Worm (Caenorhabditis elegans) whole organism, L4 larva: Measurements from ENCODE around the gene rpt-1.

Experiments
- D1046.2 ChIP-seq: fragments of 200-800 bp; sonication (Bioruptor generic); IDR thresholded peaks from 2 replicates; pipeline ENCODE4 v1.3.6; 2022; ENCODE audit warnings: missing genetic modification characterization, missing compliant biosample characterization
- F10B5.3 ChIP-seq: sonication (generic microtip); optimal IDR thresholded peaks from 2 replicates; lab custom pipeline; 2016; ENCODE audit warnings: mild to moderate bottlenecking, missing genetic modification characterization, missing compliant biosample characterization
- F37D6.2 ChIP-seq: sonication (generic microtip); optimal IDR thresholded peaks from 2 replicates; lab custom pipeline; 2016; ENCODE audit warnings: mild to moderate bottlenecking, missing genetic modification characterization, missing compliant biosample characterization
- R02D3.7 ChIP-seq: fragments of 150-350 bp; sonication (generic microtip); optimal IDR thresholded peaks from 3 replicates; lab custom pipeline; 2014; ENCODE audit warnings: missing biosample characterization, missing genetic modification characterization
- T26A8.4 ChIP-seq: fragments of 200-800 bp; sonication (Bioruptor generic); IDR thresholded peaks from 2 replicates; pipeline ENCODE4 v1.3.6; 2022; ENCODE audit warnings: missing genetic modification characterization, missing compliant biosample characterization
- Y105C5A.15 ChIP-seq: fragments of 200-800 bp; sonication (Bioruptor generic); IDR thresholded peaks from 2 replicates; pipeline ENCODE4 v1.3.6; 2022; ENCODE audit warnings: missing genetic modification characterization, missing compliant biosample characterization
- Y48G9A.11 ChIP-seq: fragments of 200-800 bp; sonication (Bioruptor generic); IDR thresholded peaks from 2 replicates; pipeline ENCODE4 v1.3.6; 2022; ENCODE audit warnings: missing genetic modification reagents, missing genetic modification characterization, missing compliant biosample characterization
- Y75B8A.6 ChIP-seq: fragments of 200-800 bp; sonication (Bioruptor generic); IDR thresholded peaks from 2 replicates; pipeline ENCODE4 v1.3.6; 2022; ENCODE audit warnings: missing genetic modification reagents, missing genetic modification characterization, missing compliant biosample characterization
- ZK546.5 ChIP-seq, 2 experiments: sonication (generic microtip); optimal IDR thresholded peaks; 2 replicates each; lab custom pipeline; 2017; ENCODE audit warnings: missing biosample characterization in 2 of 2, missing genetic modification characterization in 2 of 2
- aha-1 ChIP-seq: fragments of 150-350 bp; peaks from one replicate; lab custom pipeline; 2014; ENCODE audit warnings: missing biosample characterization, missing genetic modification characterization
- ceh-28 ChIP-seq: fragments of 150-350 bp; optimal IDR thresholded peaks from 2 replicates; lab custom pipeline; 2014; ENCODE audit warnings: missing biosample characterization, missing genetic modification reagents, missing genetic modification characterization
- ceh-32 ChIP-seq: sonication (generic microtip); optimal IDR thresholded peaks from 2 replicates; lab custom pipeline; 2016; ENCODE audit warnings: mild to moderate bottlenecking, missing genetic modification characterization, missing compliant biosample characterization; ENCODE audit not compliant: poor library complexity
- ceh-82 ChIP-seq: sonication (generic microtip); optimal IDR thresholded peaks from 2 replicates; lab custom pipeline; 2017; ENCODE audit warnings: missing biosample characterization, missing genetic modification characterization
- ces-1 ChIP-seq: fragments of 150-350 bp; sonication (generic microtip); optimal IDR thresholded peaks from 4 replicates; lab custom pipeline; 2014; ENCODE audit warnings: missing biosample characterization, missing genetic modification reagents, missing genetic modification characterization
- ctbp-1 ChIP-seq: fragments of 200-800 bp; sonication (Bioruptor generic); IDR thresholded peaks from 2 replicates; pipeline ENCODE4 v1.3.6; 2022; ENCODE audit warnings: missing genetic modification reagents, missing genetic modification characterization, missing compliant biosample characterization
- daf-16 ChIP-seq, 3 experiments: sonication (generic microtip); optimal IDR thresholded peaks; 2 replicates each; lab custom pipeline; 2016 to 2017; ENCODE audit warnings: missing genetic modification characterization in 3 of 3, missing genetic modification reagents in 3 of 3, mild to moderate bottlenecking in 2 of 3, missing compliant biosample characterization in 2 of 3, missing biosample characterization in 1 of 3, moderate library complexity in 1 of 3
- daf-8 ChIP-seq: fragments of 200-800 bp; sonication (Bioruptor generic); IDR thresholded peaks from 2 replicates; pipeline ENCODE4 v1.3.6; 2022; ENCODE audit warnings: missing genetic modification characterization, missing compliant biosample characterization
- duxl-1 ChIP-seq: sonication (generic microtip); optimal IDR thresholded peaks from 2 replicates; lab custom pipeline; 2016; ENCODE audit warnings: mild to moderate bottlenecking, missing genetic modification characterization, moderate library complexity, missing compliant biosample characterization; ENCODE audit not compliant: poor library complexity
- dve-1 ChIP-seq: sonication (generic microtip); optimal IDR thresholded peaks from 2 replicates; lab custom pipeline; 2017; ENCODE audit warnings: antibody characterized with exemption, mild to moderate bottlenecking, missing genetic modification characterization, missing compliant biosample characterization; ENCODE audit not compliant: insufficient read depth
- egl-27 ChIP-seq: sonication (generic microtip); optimal IDR thresholded peaks from 3 replicates; lab custom pipeline; 2017; ENCODE audit warnings: missing biosample characterization, missing genetic modification reagents, missing genetic modification characterization
- egl-43 ChIP-seq: fragments of 200-800 bp; sonication (Bioruptor generic); IDR thresholded peaks from 2 replicates; pipeline ENCODE4 v1.3.6; 2022; ENCODE audit warnings: missing genetic modification reagents, missing genetic modification characterization, missing compliant biosample characterization
- fkh-10 ChIP-seq: fragments of 150-350 bp; optimal IDR thresholded peaks from 2 replicates; lab custom pipeline; 2014; ENCODE audit warnings: missing biosample characterization, missing genetic modification reagents, missing genetic modification characterization
- hif-1 ChIP-seq, 2 experiments: sonication (generic microtip); optimal IDR thresholded peaks; 2 replicates each; lab custom pipeline; 2016 to 2017; ENCODE audit warnings: missing compliant biosample characterization in 2 of 2, missing genetic modification characterization in 2 of 2, missing genetic modification reagents in 2 of 2, missing genotype in 2 of 2, mild to moderate bottlenecking in 1 of 2
- hlh-11 ChIP-seq: fragments of 200-800 bp; sonication (Bioruptor generic); optimal IDR thresholded peaks from 2 replicates; lab custom pipeline; 2018; ENCODE audit warnings: mild to moderate bottlenecking, missing genetic modification characterization, missing compliant biosample characterization
- hlh-30 ChIP-seq: sonication (generic microtip); optimal IDR thresholded peaks from 2 replicates; lab custom pipeline; 2017; ENCODE audit warnings: antibody characterized with exemption, mild to moderate bottlenecking, missing genetic modification characterization, missing compliant biosample characterization; ENCODE audit not compliant: insufficient read depth
- hmg-1.1 ChIP-seq: fragments of 200-800 bp; sonication (Bioruptor generic); IDR thresholded peaks from 2 replicates; pipeline ENCODE4 v1.3.6; 2022; ENCODE audit warnings: missing genetic modification reagents, missing genetic modification characterization, missing compliant biosample characterization
- lin-15B ChIP-seq: fragments of 150-350 bp; sonication (generic microtip); optimal IDR thresholded peaks from 3 replicates; lab custom pipeline; 2014; ENCODE audit warnings: missing biosample characterization, missing genetic modification characterization
- lsy-2 ChIP-seq, 2 experiments: fragments of 150-350 bp in 1 of 2; sonication (generic microtip) in 1 of 2; optimal IDR thresholded peaks; 2 replicates each; lab custom pipeline; 2014 to 2017; ENCODE audit warnings: missing biosample characterization in 2 of 2, missing genetic modification characterization in 2 of 2
- madf-9 ChIP-seq: fragments of 200-800 bp; sonication (Bioruptor generic); conservative IDR thresholded peaks from 2 replicates; pipeline ENCODE4 v1.3.6; 2022; ENCODE audit warnings: missing genetic modification reagents, missing genetic modification characterization, missing compliant biosample characterization
- mdl-1 ChIP-seq, 2 experiments: fragments of 150-350 bp in 1 of 2; sonication (generic microtip) in 1 of 2; optimal IDR thresholded peaks; 2 replicates each; lab custom pipeline; 2014 to 2017; ENCODE audit warnings: missing biosample characterization in 2 of 2, missing genetic modification characterization in 2 of 2
- mep-1 ChIP-seq: fragments of 150-350 bp; sonication (generic microtip); optimal IDR thresholded peaks from 3 replicates; lab custom pipeline; 2014; ENCODE audit warnings: missing biosample characterization, missing genetic modification characterization
- mes-2 ChIP-seq: sonication (generic microtip); optimal IDR thresholded peaks from 2 replicates; lab custom pipeline; 2016; ENCODE audit warnings: missing genotype, mild to moderate bottlenecking, missing genetic modification characterization, missing compliant biosample characterization; ENCODE audit not compliant: poor library complexity, severe bottlenecking
- mxl-3 ChIP-seq: fragments of 200-800 bp; sonication (Bioruptor generic); optimal IDR thresholded peaks from 2 replicates; lab custom pipeline; 2018; ENCODE audit warnings: mild to moderate bottlenecking, missing genetic modification characterization, missing compliant biosample characterization
- nhr-11 ChIP-seq: fragments of 150-350 bp; optimal IDR thresholded peaks from 2 replicates; lab custom pipeline; 2014; ENCODE audit warnings: missing biosample characterization, missing genetic modification characterization
- nhr-237 ChIP-seq: sonication (generic microtip); optimal IDR thresholded peaks from 2 replicates; lab custom pipeline; 2017; ENCODE audit warnings: missing biosample characterization, missing genetic modification characterization
- nhr-41 ChIP-seq: fragments of 200-800 bp; sonication (Bioruptor generic); IDR thresholded peaks from 2 replicates; pipeline ENCODE4 v1.3.6; 2022; ENCODE audit warnings: missing genetic modification reagents, missing genetic modification characterization, missing compliant biosample characterization
- nhr-48 ChIP-seq: sonication (generic microtip); optimal IDR thresholded peaks from 2 replicates; lab custom pipeline; 2016; ENCODE audit warnings: mild to moderate bottlenecking, missing genetic modification characterization, missing compliant biosample characterization
- nhr-76 ChIP-seq: fragments of 150-350 bp; optimal IDR thresholded peaks from 2 replicates; lab custom pipeline; 2014; ENCODE audit warnings: missing biosample characterization, missing genetic modification characterization
- pha-4 ChIP-seq, 2 experiments: fragments of 150-350 bp in 1 of 2; fragments of 200-800 bp in 1 of 2; sonication (Bioruptor generic) in 1 of 2; IDR thresholded peaks in 1 of 2; optimal IDR thresholded peaks in 1 of 2; 2 replicates each; pipeline versions ENCODE4 v1.3.6 to Lab custom; 2014 to 2022; ENCODE audit warnings: missing genetic modification characterization in 2 of 2, missing genetic modification reagents in 2 of 2, missing biosample characterization in 1 of 2, missing compliant biosample characterization in 1 of 2
- sdz-12 ChIP-seq: fragments of 200-800 bp; sonication (Bioruptor generic); optimal IDR thresholded peaks from 2 replicates; lab custom pipeline; 2018; ENCODE audit warnings: mild to moderate bottlenecking, missing genetic modification characterization, missing compliant biosample characterization
- set-16 ChIP-seq: fragments of 200-800 bp; sonication (Bioruptor generic); IDR thresholded peaks from 2 replicates; pipeline ENCODE4 v1.3.6; 2022; ENCODE audit warnings: missing genetic modification reagents, missing genetic modification characterization, missing compliant biosample characterization
- snpc-1.2 ChIP-seq: fragments of 200-800 bp; sonication (Bioruptor generic); IDR thresholded peaks from 2 replicates; pipeline ENCODE4 v1.3.6; 2022; ENCODE audit warnings: missing genetic modification reagents, missing genetic modification characterization, missing compliant biosample characterization
- snpc-4 ChIP-seq: fragments of 150-350 bp; optimal IDR thresholded peaks from 2 replicates; lab custom pipeline; 2014; ENCODE audit warnings: missing biosample characterization, missing genetic modification characterization
- spr-1 ChIP-seq: sonication (generic microtip); optimal IDR thresholded peaks from 2 replicates; lab custom pipeline; 2016; ENCODE audit warnings: mild to moderate bottlenecking, missing genetic modification characterization, missing compliant biosample characterization
- unc-130 ChIP-seq: sonication (generic microtip); optimal IDR thresholded peaks from 2 replicates; lab custom pipeline; 2016; ENCODE audit warnings: missing genetic modification reagents, missing genetic modification characterization, missing compliant biosample characterization
- zag-1 ChIP-seq: fragments of 150-350 bp; optimal IDR thresholded peaks from 2 replicates; lab custom pipeline; 2014; ENCODE audit warnings: missing biosample characterization, missing genetic modification characterization
- zfp-2 ChIP-seq: sonication (generic microtip); optimal IDR thresholded peaks from 2 replicates; lab custom pipeline; 2016; ENCODE audit warnings: mild to moderate bottlenecking, missing genetic modification characterization, missing compliant biosample characterization

rpt-1 gene

DNA sequence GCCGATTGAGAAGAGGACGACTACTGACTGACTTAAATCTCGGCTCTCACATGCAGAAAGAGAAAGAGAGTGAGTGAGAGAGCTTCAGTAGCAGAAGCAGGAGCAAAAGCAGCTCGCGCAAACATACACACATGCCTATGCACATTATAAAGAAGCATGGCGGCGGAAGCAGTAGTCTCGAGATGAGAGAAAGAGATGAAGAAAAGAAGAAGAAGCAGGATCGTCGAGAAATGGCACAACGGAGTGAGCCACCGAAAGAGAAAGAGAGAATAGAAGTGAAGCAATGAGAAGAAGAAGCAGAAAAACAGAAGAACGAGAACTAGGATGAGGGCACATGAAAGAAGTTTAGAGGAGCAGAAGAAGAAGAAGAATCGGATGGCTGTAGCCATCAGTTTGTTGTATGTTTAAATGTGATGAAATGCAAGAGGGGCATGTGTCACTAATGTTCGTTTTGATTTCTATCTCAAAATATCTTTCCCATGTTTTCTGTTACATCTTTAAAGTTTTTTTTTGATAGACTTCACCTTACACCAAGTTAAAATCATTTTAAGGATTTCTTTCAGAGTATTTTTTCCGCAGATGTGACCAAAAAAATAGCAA is 44.8 kb upstream of the rpt-1 start (continued):
- TF ChIP-seq zag-1 (no peak), ctbp-1 (GFP tag; lab: Robert Waterston, UW) (peak; percentile 81), egl-27 (tag; lab: Kevin White, UChicago) (no peak), lsy-2 (tag; optimal IDR thresholded peaks at IDR 0.05; lab: Kevin White, UChicago) (peak; percentile 28 to 49), ceh-28 (no peak), nhr-76 (tag; lab: Kevin White, UChicago) (no peak), mes-2 (peak; percentile 34), snpc-4 (no peak), hmg-1.1 (GFP tag; lab: Robert Waterston, UW) (peak; percentile 68), T26A8.4 (GFP tag; lab: Robert Waterston, UW) (no peak), mep-1 (peak; percentile 31), pha-4 (GFP tag; IDR thresholded peaks at IDR 0.05; lab: Robert Waterston, UW) (no peak), pha-4 (tag; optimal IDR thresholded peaks at IDR 0.05; lab: Kevin White, UChicago) (no peak), dve-1 (tag; lab: Kevin White, UChicago) (peak; percentile 3), set-16 (GFP tag; lab: Robert Waterston, UW) (no peak), nhr-41 (no peak), nhr-48 (tag; lab: Kevin White, UChicago) (no peak), duxl-1 (no peak), hlh-11 (tag; lab: Kevin White, UChicago) (peak; percentile 25), mdl-1 (tag; optimal IDR thresholded peaks at IDR 0.05; lab: Kevin White, UChicago) (peak in 1 of 2 experiments; percentile 90), hlh-30 (tag; lab: Kevin White, UChicago) (peak; percentile 86), fkh-10 (GFP tag; lab: Kevin White, UChicago) (peak; percentile 93), Y48G9A.11 (GFP tag; lab: Robert Waterston, UW) (no peak), snpc-1.2 (GFP tag; lab: Robert Waterston, UW) (no peak), Y105C5A.15 (GFP tag; lab: Robert Waterston, UW) (no peak), R02D3.7 (tag; lab: Kevin White, UChicago) (no peak), nhr-11 (tag; lab: Kevin White, UChicago) (peak; percentile 83)
- TF ChIP-seq, all 104 proteins: peak for 18

ce11 chrV:12025683-12026082 is 43.5 kb upstream of the rpt-1 start:
- TF ChIP-seq lin-15B (tag; lab: Kevin White, UChicago) (no peak), nhr-48 (tag; lab: Kevin White, UChicago) (no peak), hlh-30 (tag; lab: Kevin White, UChicago) (peak; percentile 64), daf-16 (GFP tag; optimal IDR thresholded peaks at IDR 0.05; lab: Kevin White, UChicago) (peak in 1 of 2 experiments; percentile 3), daf-16 (tag; optimal IDR thresholded peaks at IDR 0.05; lab: Kevin White, UChicago) (no peak), mep-1 (peak; percentile 18), zfp-2 (tag; lab: Kevin White, UChicago) (no peak), egl-43 (GFP tag; lab: Robert Waterston, UW) (no peak), mdl-1 (tag; optimal IDR thresholded peaks at IDR 0.05; lab: Kevin White, UChicago) (peak in 1 of 2 experiments; percentile 68), lsy-2 (tag; optimal IDR thresholded peaks at IDR 0.05; lab: Kevin White, UChicago) (peak in 1 of 2 experiments; percentile 29), ceh-32 (tag; lab: Kevin White, UChicago) (peak; percentile 28), ctbp-1 (GFP tag; lab: Robert Waterston, UW) (peak; percentile 66; the same call in 1 of the 2 replicates), spr-1 (tag; lab: Kevin White, UChicago) (no peak), fkh-10 (GFP tag; lab: Kevin White, UChicago) (peak; percentile 94), ceh-82 (tag; lab: Kevin White, UChicago) (no peak), Y75B8A.6 (no peak), ZK546.5 (tag; optimal IDR thresholded peaks at IDR 0.05; lab: Kevin White, UChicago) (no peak), mxl-3 (GFP tag; lab: Kevin White, UChicago) (peak; percentile 40), madf-9 (GFP tag; lab: Robert Waterston, UW) (no peak), unc-130 (no peak), aha-1 (tag; lab: Kevin White, UChicago) (peak; percentile 82), ces-1 (GFP tag; lab: Kevin White, UChicago) (peak; percentile 88), D1046.2 (GFP tag; lab: Robert Waterston, UW) (no peak), nhr-11 (tag; lab: Kevin White, UChicago) (peak; percentile 2), F10B5.3 (tag; lab: Kevin White, UChicago) (no peak), nhr-237 (tag; lab: Kevin White, UChicago) (no peak), duxl-1 (no peak), sdz-12 (GFP tag; lab: Kevin White, UChicago) (no peak), hif-1 (tag; optimal IDR thresholded peaks at IDR 0.05; lab: Kevin White, UChicago) (peak in 1 of 2 experiments; percentile 2), daf-8 (GFP tag; lab: Robert Waterston, UW) (no peak), F37D6.2 (tag; lab: Kevin White, UChicago) (peak; percentile 3)
